Comparison of ENCODE assay signal across 1 fruit fly cellular context in genomic region chr3L:347641-348405, dm6.
A peak's percentile ranks its signal among the peaks of the same experiment; 100 is the strongest.
TF ChIP-seq lines count a peak whose summit lies in the region.

No protein-coding gene starts in this region.

TF ChIP-seq in whole organism, embryonic, 481 proteins besides CTCF, POLR2A, EP300 and RAD21 (continued from another document and continues in another):
- TF ChIP-seq Opbp (GFP tag; IDR thresholded peaks at IDR 0.05; lab: Robert Waterston, UW; ENCODE audit: partially characterized antibody) (no peak), CG17385 (GFP tag; optimal IDR thresholded peaks at IDR 0.05; lab: Kevin White, UChicago) (peak; percentile 88), CG6791 (GFP tag; IDR thresholded peaks at IDR 0.05; lab: Robert Waterston, UW; ENCODE audit: partially characterized antibody) (no peak), Nf-YA (GFP tag; IDR thresholded peaks at IDR 0.05; lab: Robert Waterston, UW) (peak; percentile 42; the same call in 1 of the 2 replicates), Sin3A (optimal IDR thresholded peaks at IDR 0.05; lab: Kevin White, UChicago) (no peak), crol (GFP tag; IDR thresholded peaks at IDR 0.05; lab: Robert Waterston, UW) (peak; percentile 80), pnt (GFP tag; optimal IDR thresholded peaks at IDR 0.05; lab: Kevin White, UChicago) (peak; percentile 82), NC2β (GFP tag; optimal IDR thresholded peaks at IDR 0.05; lab: Kevin White, UChicago) (peak; percentile 65), dm (GFP tag; optimal IDR thresholded peaks at IDR 0.05; lab: Kevin White, UChicago) (peak; percentile 13), sqz (GFP tag; optimal IDR thresholded peaks at IDR 0.05; lab: Kevin White, UChicago) (no peak), sr (GFP tag; IDR thresholded peaks at IDR 0.05; lab: Robert Waterston, UW) (0 out of 3 replicates have a peak, but pooled peaks have one; percentile 36), bsh (GFP tag; optimal IDR thresholded peaks at IDR 0.05; lab: Kevin White, UChicago) (peak; percentile 80 to 92), lov (optimal IDR thresholded peaks at IDR 0.05; lab: Kevin White, UChicago) (no peak), lov (GFP tag; IDR thresholded peaks at IDR 0.05; lab: Robert Waterston, UW) (peak; percentile 73; the same call in 2 of the 3 replicates), Aef1 (GFP tag; IDR thresholded peaks at IDR 0.05; lab: Robert Waterston, UW) (peak; percentile 34; the same call in 1 of the 3 replicates), ci (GFP tag; IDR thresholded peaks at IDR 0.05; lab: Robert Waterston, UW) (peak; percentile 92), CG4730 (GFP tag; IDR thresholded peaks at IDR 0.05; lab: Robert Waterston, UW) (0 out of 2 replicates have a peak, but pooled peaks have one; percentile 11), wek (GFP tag; optimal IDR thresholded peaks at IDR 0.05; lab: Kevin White, UChicago) (peak; percentile 65), chinmo (GFP tag; IDR thresholded peaks at IDR 0.05; lab: Robert Waterston, UW; ENCODE audit: partially characterized antibody) (no peak), tap (tag; optimal IDR thresholded peaks at IDR 0.05; lab: Kevin White, UChicago) (peak; percentile 62), bab2 (GFP tag; optimal IDR thresholded peaks at IDR 0.05; lab: Kevin White, UChicago) (peak; percentile 57), lmd (GFP tag; IDR thresholded peaks at IDR 0.05; lab: Robert Waterston, UW) (peak; percentile 69), CG6813 (GFP tag; optimal IDR thresholded peaks at IDR 0.05; lab: Kevin White, UChicago) (peak; percentile 63), Dll (GFP tag; IDR thresholded peaks at IDR 0.05; lab: Robert Waterston, UW; ENCODE audit: partially characterized antibody) (no peak), z (GFP tag; IDR thresholded peaks at IDR 0.05; lab: Robert Waterston, UW) (0 out of 3 replicates have a peak, but pooled peaks have one; percentile 36), CG17328 (GFP tag; IDR thresholded peaks at IDR 0.05; lab: Robert Waterston, UW) (peak; percentile 81), Camta (GFP tag; optimal IDR thresholded peaks at IDR 0.05; lab: Kevin White, UChicago) (peak; percentile 67), BEAF-32 (GFP tag; optimal IDR thresholded peaks at IDR 0.05; lab: Kevin White, UChicago) (no peak), oc (tag; optimal IDR thresholded peaks at IDR 0.05; lab: Kevin White, UChicago) (peak; percentile 77), CG10366 (GFP tag; IDR thresholded peaks at IDR 0.05; lab: Robert Waterston, UW) (peak; percentile 74), Awh (GFP tag; IDR thresholded peaks at IDR 0.05; lab: Robert Waterston, UW) (peak; percentile 85), CG9797 (GFP tag; optimal IDR thresholded peaks at IDR 0.05; lab: Kevin White, UChicago) (no peak), Stat92E (GFP tag; optimal IDR thresholded peaks at IDR 0.05; lab: Kevin White, UChicago) (no peak), cwo (GFP tag; optimal IDR thresholded peaks at IDR 0.05; lab: Kevin White, UChicago) (peak; percentile 18), btn (GFP tag; optimal IDR thresholded peaks at IDR 0.05; lab: Kevin White, UChicago) (peak; percentile 66), CG3163 (GFP tag; optimal IDR thresholded peaks at IDR 0.05; lab: Kevin White, UChicago) (peak; percentile 46), BtbVII (GFP tag; optimal IDR thresholded peaks at IDR 0.05; lab: Kevin White, UChicago) (no peak), MBD-R2 (GFP tag; IDR thresholded peaks at IDR 0.05; lab: Robert Waterston, UW) (no peak), ranshi (GFP tag; IDR thresholded peaks at IDR 0.05; lab: Robert Waterston, UW) (peak; percentile 55; the same call in 1 of the 2 replicates), nerfin-2 (GFP tag; IDR thresholded peaks at IDR 0.05; lab: Robert Waterston, UW; ENCODE audit: partially characterized antibody) (no peak), CG30431 (GFP tag; optimal IDR thresholded peaks at IDR 0.05; lab: Kevin White, UChicago) (peak; percentile 79), unc-4 (GFP tag; IDR thresholded peaks at IDR 0.05; lab: Robert Waterston, UW; ENCODE audit: partially characterized antibody) (no peak), Elba2 (GFP tag; optimal IDR thresholded peaks at IDR 0.05; lab: Kevin White, UChicago) (peak; percentile 12), Dip3 (GFP tag; optimal IDR thresholded peaks at IDR 0.05; lab: Kevin White, UChicago) (no peak), CG17568 (GFP tag; optimal IDR thresholded peaks at IDR 0.05; lab: Kevin White, UChicago) (peak; percentile 34), CG3847 (GFP tag; IDR thresholded peaks at IDR 0.05; lab: Robert Waterston, UW) (0 out of 2 replicates have a peak, but pooled peaks have one; percentile 35), CG12659 (GFP tag; optimal IDR thresholded peaks at IDR 0.05; lab: Kevin White, UChicago) (peak; percentile 48), CG7987 (GFP tag; optimal IDR thresholded peaks at IDR 0.05; lab: Kevin White, UChicago) (no peak), CG1233 (GFP tag; optimal IDR thresholded peaks at IDR 0.05; lab: Kevin White, UChicago) (peak; percentile 67), E2f1 (GFP tag; IDR thresholded peaks at IDR 0.05; lab: Robert Waterston, UW) (peak; percentile 68), HLH54F (GFP tag; optimal IDR thresholded peaks at IDR 0.05; lab: Kevin White, UChicago) (peak; percentile 16), Mrtf (GFP tag; IDR thresholded peaks at IDR 0.05; lab: Robert Waterston, UW) (0 out of 3 replicates have a peak, but pooled peaks have one; percentile 19), chn (GFP tag; optimal IDR thresholded peaks at IDR 0.05; lab: Kevin White, UChicago) (peak; percentile 74), Max (GFP tag; optimal IDR thresholded peaks at IDR 0.05; lab: Kevin White, UChicago) (peak; percentile 43), NK7.1 (GFP tag; optimal IDR thresholded peaks at IDR 0.05; lab: Kevin White, UChicago) (peak; percentile 23), CG1602 (GFP tag; optimal IDR thresholded peaks at IDR 0.05; lab: Kevin White, UChicago) (peak; percentile 57), CG17359 (tag; optimal IDR thresholded peaks at IDR 0.05; lab: Kevin White, UChicago) (peak; percentile 83), dimm (GFP tag; IDR thresholded peaks at IDR 0.05; lab: Robert Waterston, UW) (no peak), CG2199 (GFP tag; IDR thresholded peaks at IDR 0.05; lab: Robert Waterston, UW) (no peak), wdn (GFP tag; IDR thresholded peaks at IDR 0.05; lab: Robert Waterston, UW) (no peak), run (tag; optimal IDR thresholded peaks at IDR 0.05; lab: Kevin White, UChicago) (no peak), CG15601 (tag; optimal IDR thresholded peaks at IDR 0.05; lab: Kevin White, UChicago) (peak; percentile 81), HHEX (GFP tag; optimal IDR thresholded peaks at IDR 0.05; lab: Kevin White, UChicago) (peak; percentile 60), CG12155 (GFP tag; optimal IDR thresholded peaks at IDR 0.05; lab: Kevin White, UChicago) (peak; percentile 51), CG11247 (GFP tag; IDR thresholded peaks at IDR 0.05; lab: Robert Waterston, UW) (peak; percentile 42; the same call in 1 of the 2 replicates), fd102C (GFP tag; optimal IDR thresholded peaks at IDR 0.05; lab: Kevin White, UChicago) (no peak), CG15073 (GFP tag; optimal IDR thresholded peaks at IDR 0.05; lab: Kevin White, UChicago) (peak; percentile 15), CG8924 (tag; optimal IDR thresholded peaks at IDR 0.05; lab: Kevin White, UChicago) (peak; percentile 68), CG14667 (GFP tag; IDR thresholded peaks at IDR 0.05; lab: Robert Waterston, UW) (peak; percentile 51), Ets65A (GFP tag; lab: Kevin White, UChicago) (peak; percentile 97), her (GFP tag; optimal IDR thresholded peaks at IDR 0.05; lab: Kevin White, UChicago) (peak; percentile 72), Hr78 (GFP tag; optimal IDR thresholded peaks at IDR 0.05; lab: Kevin White, UChicago) (peak in 1 of 2 experiments; percentile 80), CG9876 (GFP tag; optimal IDR thresholded peaks at IDR 0.05; lab: Kevin White, UChicago) (peak; percentile 46), Sox102F (GFP tag; optimal IDR thresholded peaks at IDR 0.05; lab: Kevin White, UChicago) (peak; percentile 86), CG6854 (GFP tag; optimal IDR thresholded peaks at IDR 0.05; lab: Kevin White, UChicago) (no peak), CG4707 (GFP tag; optimal IDR thresholded peaks at IDR 0.05; lab: Kevin White, UChicago) (peak; percentile 59), CG30020 (tag; optimal IDR thresholded peaks at IDR 0.05; lab: Kevin White, UChicago) (no peak), CG16813 (GFP tag; IDR thresholded peaks at IDR 0.05; lab: Robert Waterston, UW; ENCODE audit: partially characterized antibody) (no peak), CG1024 (GFP tag; IDR thresholded peaks at IDR 0.05; lab: Robert Waterston, UW) (peak; percentile 80), Bteb2 (GFP tag; optimal IDR thresholded peaks at IDR 0.05; lab: Kevin White, UChicago) (no peak), sens (GFP tag; lab: Kevin White, UChicago) (peak; percentile 98), CG7271 (tag; optimal IDR thresholded peaks at IDR 0.05; lab: Kevin White, UChicago) (no peak), CG13296 (GFP tag; optimal IDR thresholded peaks at IDR 0.05; lab: Kevin White, UChicago) (no peak), caup (GFP tag; optimal IDR thresholded peaks at IDR 0.05; lab: Kevin White, UChicago; ENCODE audit: severe bottlenecking) (no peak), rib (GFP tag; IDR thresholded peaks at IDR 0.05; lab: Robert Waterston, UW) (no peak), CG13894 (tag; optimal IDR thresholded peaks at IDR 0.05; lab: Kevin White, UChicago) (no peak), gro (GFP tag; optimal IDR thresholded peaks at IDR 0.05; lab: Kevin White, UChicago) (no peak), CG8281 (tag; optimal IDR thresholded peaks at IDR 0.05; lab: Kevin White, UChicago) (no peak), grau (tag; optimal IDR thresholded peaks at IDR 0.05; lab: Kevin White, UChicago) (peak; percentile 60), Jarid2 (GFP tag; optimal IDR thresholded peaks at IDR 0.05; lab: Kevin White, UChicago) (no peak), Doc2 (GFP tag; IDR thresholded peaks at IDR 0.05; lab: Robert Waterston, UW) (no peak), Med (GFP tag; lab: Kevin White, UChicago) (peak; percentile 94), corto (GFP tag; optimal IDR thresholded peaks at IDR 0.05; lab: Kevin White, UChicago) (no peak), nom (GFP tag; optimal IDR thresholded peaks at IDR 0.05; lab: Kevin White, UChicago) (peak; percentile 61), disco-r (GFP tag; optimal IDR thresholded peaks at IDR 0.05; lab: Kevin White, UChicago) (peak; percentile 42), ac (GFP tag; optimal IDR thresholded peaks at IDR 0.05; lab: Kevin White, UChicago) (no peak), Dip2 (GFP tag; IDR thresholded peaks at IDR 0.05; lab: Robert Waterston, UW) (no peak), CG2202 (tag; optimal IDR thresholded peaks at IDR 0.05; lab: Kevin White, UChicago) (peak; percentile 71), h (optimal IDR thresholded peaks at IDR 0.05; lab: Kevin White, UChicago) (no peak), dan (GFP tag; IDR thresholded peaks at IDR 0.05; lab: Robert Waterston, UW) (no peak), CG10274 (GFP tag; optimal IDR thresholded peaks at IDR 0.05; lab: Kevin White, UChicago) (no peak), sisA (GFP tag; IDR thresholded peaks at IDR 0.05; lab: Robert Waterston, UW) (peak; percentile 82), zen2 (GFP tag; IDR thresholded peaks at IDR 0.05; lab: Robert Waterston, UW; ENCODE audit: partially characterized antibody) (no peak), Rx (GFP tag; IDR thresholded peaks at IDR 0.05; lab: Robert Waterston, UW) (peak; percentile 71), CG8388 (GFP tag; optimal IDR thresholded peaks at IDR 0.05; lab: Kevin White, UChicago) (peak; percentile 65), Nf-YC (tag; optimal IDR thresholded peaks at IDR 0.05; lab: Kevin White, UChicago) (no peak), D (optimal IDR thresholded peaks at IDR 0.05; lab: Kevin White, UChicago) (no peak), D (GFP tag; optimal IDR thresholded peaks at IDR 0.05; lab: Kevin White, UChicago) (peak; percentile 83), CG15514 (GFP tag; optimal IDR thresholded peaks at IDR 0.05; lab: Kevin White, UChicago) (peak; percentile 21), nmo (GFP tag; optimal IDR thresholded peaks at IDR 0.05; lab: Kevin White, UChicago) (peak; percentile 78), slp2 (GFP tag; optimal IDR thresholded peaks at IDR 0.05; lab: Kevin White, UChicago) (peak; percentile 49), zfh1 (GFP tag; IDR thresholded peaks at IDR 0.05; lab: Robert Waterston, UW) (peak; percentile 92), CG4424 (GFP tag; optimal IDR thresholded peaks at IDR 0.05; lab: Kevin White, UChicago) (peak; percentile 81), kay (GFP tag; optimal IDR thresholded peaks at IDR 0.05; lab: Kevin White, UChicago) (peak; percentile 63), CG13424 (tag; optimal IDR thresholded peaks at IDR 0.05; lab: Kevin White, UChicago) (peak; percentile 69), CG2875 (GFP tag; optimal IDR thresholded peaks at IDR 0.05; lab: Kevin White, UChicago) (peak; percentile 61), Dek (tag; optimal IDR thresholded peaks at IDR 0.05; lab: Kevin White, UChicago) (no peak), Taf1 (GFP tag; IDR thresholded peaks at IDR 0.05; lab: Robert Waterston, UW) (no peak), Gug (GFP tag; IDR thresholded peaks at IDR 0.05; lab: Robert Waterston, UW) (peak; percentile 49; the same call in 2 of the 4 replicates), Eip74EF (GFP tag; optimal IDR thresholded peaks at IDR 0.05; lab: Kevin White, UChicago) (peak in 1 of 2 experiments; percentile 54), crp (GFP tag; optimal IDR thresholded peaks at IDR 0.05; lab: Kevin White, UChicago) (peak in 1 of 2 experiments; percentile 50), CG9215 (GFP tag; IDR thresholded peaks at IDR 0.05; lab: Robert Waterston, UW) (peak; percentile 45; the same call in 1 of the 2 replicates), az2 (GFP tag; optimal IDR thresholded peaks at IDR 0.05; lab: Kevin White, UChicago) (peak; percentile 83), bowl (GFP tag; IDR thresholded peaks at IDR 0.05; lab: Robert Waterston, UW) (no peak), Ada2b (GFP tag; IDR thresholded peaks at IDR 0.05; lab: Robert Waterston, UW) (peak; percentile 59), CHES-1-like (GFP tag; optimal IDR thresholded peaks at IDR 0.05; lab: Kevin White, UChicago) (peak; percentile 58), dmrt99B (tag; optimal IDR thresholded peaks at IDR 0.05; lab: Kevin White, UChicago) (peak; percentile 83), CG11456 (GFP tag; IDR thresholded peaks at IDR 0.05; lab: Robert Waterston, UW) (no peak), ken (GFP tag; IDR thresholded peaks at IDR 0.05; lab: Robert Waterston, UW) (peak; percentile 73; the same call in 2 of the 3 replicates), H15 (GFP tag; IDR thresholded peaks at IDR 0.05; lab: Robert Waterston, UW) (peak; percentile 82), CG15269 (tag; optimal IDR thresholded peaks at IDR 0.05; lab: Kevin White, UChicago) (peak; percentile 26)
